Fruit fly (Drosophila melanogaster): Measurements from ENCODE around the gene Tollo.

Gene Tollo

dm6 chr3L:15235289-15236080, at the start of gene Tollo:
Gene Tollo (plus strand): TSS chr3L:15235619.
- TF ChIP-seq noc (tag; optimal IDR thresholded peaks at IDR 0.05) = no peak

- no peak for TF ChIP-seq noc (tag; optimal IDR thresholded peaks at IDR 0.05)
These were observed 47.6 kb upstream of the Tollo start for dm6 chr3L:15187782-15188181.

DNA sequence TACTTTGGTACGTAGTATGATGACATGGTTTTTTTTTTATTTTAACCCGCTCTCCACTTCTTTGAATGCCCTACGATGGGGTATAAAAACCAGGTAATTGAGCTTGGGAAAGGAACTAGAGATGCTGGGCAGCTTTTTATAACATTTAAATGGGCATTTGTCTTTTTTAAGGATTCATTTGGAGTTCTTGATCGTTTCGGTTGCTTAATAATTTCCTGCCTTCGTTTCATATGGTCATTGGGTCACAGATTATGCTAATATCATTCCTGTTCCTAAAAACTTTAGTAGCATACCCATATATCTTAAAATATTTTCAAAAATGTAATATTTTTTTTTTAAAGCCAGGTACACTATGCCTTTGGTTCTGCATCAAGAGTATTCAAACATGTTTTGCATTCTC, 46.7 kb upstream of the Tollo start:
- TF ChIP-seq noc (tag; optimal IDR thresholded peaks at IDR 0.05) = no peak

dm6 chr3L:15189707-15190106, 45.7 kb upstream of the Tollo start:
- no peak for TF ChIP-seq noc (tag; optimal IDR thresholded peaks at IDR 0.05)

DNA sequence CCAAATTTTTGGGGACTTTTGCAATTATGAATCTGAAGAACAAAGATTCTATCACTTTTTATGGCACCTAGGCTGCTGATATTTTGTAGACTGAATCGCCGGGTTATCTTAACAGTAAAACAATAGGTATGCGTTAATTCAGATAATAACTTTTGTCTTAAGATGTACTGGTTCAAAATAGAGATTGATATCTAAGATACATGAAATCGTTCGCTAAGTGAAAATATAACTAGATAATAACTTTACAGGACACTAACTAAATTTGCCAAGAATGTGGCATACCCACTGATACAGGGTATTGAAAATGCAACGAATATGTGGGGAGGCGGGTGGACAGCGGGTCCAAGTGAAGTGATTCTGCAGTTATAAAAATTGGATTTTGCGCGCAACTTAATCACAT, 43.2 kb upstream of the Tollo start:
- TF ChIP-seq noc (tag; optimal IDR thresholded peaks at IDR 0.05) = no peak

- TF ChIP-seq noc (tag; optimal IDR thresholded peaks at IDR 0.05) = no peak
These were observed 39.9 kb upstream of the Tollo start for dm6 chr3L:15195548-15195947.

dm6 chr3L:15196189-15196588, 39.2 kb upstream of the Tollo start:
- TF ChIP-seq noc (tag; optimal IDR thresholded peaks at IDR 0.05) = no peak

- TF ChIP-seq noc (tag; optimal IDR thresholded peaks at IDR 0.05) = no peak
These were observed 38.6 kb upstream of the Tollo start for dm6 chr3L:15196711-15197320.

DNA sequence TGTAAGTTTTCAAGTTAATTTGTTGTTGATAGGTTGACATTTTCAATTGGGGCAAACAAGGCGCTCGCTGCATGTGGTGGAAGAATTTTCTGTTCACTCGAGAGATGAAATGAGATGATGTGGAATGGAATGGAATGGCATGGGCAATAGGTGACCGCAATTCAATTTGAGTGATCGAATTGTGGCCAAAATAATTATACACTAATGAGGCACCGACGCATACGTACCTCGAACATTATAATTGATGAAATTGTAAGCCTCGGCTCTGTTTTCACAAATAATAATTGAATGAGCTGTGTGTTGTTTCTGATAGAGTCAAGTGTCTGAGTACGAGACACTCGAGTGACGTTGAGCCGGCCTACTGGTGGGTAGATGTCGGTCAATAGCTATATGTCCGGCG, 37.4 kb upstream of the Tollo start:
- no peak for TF ChIP-seq noc (tag; optimal IDR thresholded peaks at IDR 0.05)

DNA sequence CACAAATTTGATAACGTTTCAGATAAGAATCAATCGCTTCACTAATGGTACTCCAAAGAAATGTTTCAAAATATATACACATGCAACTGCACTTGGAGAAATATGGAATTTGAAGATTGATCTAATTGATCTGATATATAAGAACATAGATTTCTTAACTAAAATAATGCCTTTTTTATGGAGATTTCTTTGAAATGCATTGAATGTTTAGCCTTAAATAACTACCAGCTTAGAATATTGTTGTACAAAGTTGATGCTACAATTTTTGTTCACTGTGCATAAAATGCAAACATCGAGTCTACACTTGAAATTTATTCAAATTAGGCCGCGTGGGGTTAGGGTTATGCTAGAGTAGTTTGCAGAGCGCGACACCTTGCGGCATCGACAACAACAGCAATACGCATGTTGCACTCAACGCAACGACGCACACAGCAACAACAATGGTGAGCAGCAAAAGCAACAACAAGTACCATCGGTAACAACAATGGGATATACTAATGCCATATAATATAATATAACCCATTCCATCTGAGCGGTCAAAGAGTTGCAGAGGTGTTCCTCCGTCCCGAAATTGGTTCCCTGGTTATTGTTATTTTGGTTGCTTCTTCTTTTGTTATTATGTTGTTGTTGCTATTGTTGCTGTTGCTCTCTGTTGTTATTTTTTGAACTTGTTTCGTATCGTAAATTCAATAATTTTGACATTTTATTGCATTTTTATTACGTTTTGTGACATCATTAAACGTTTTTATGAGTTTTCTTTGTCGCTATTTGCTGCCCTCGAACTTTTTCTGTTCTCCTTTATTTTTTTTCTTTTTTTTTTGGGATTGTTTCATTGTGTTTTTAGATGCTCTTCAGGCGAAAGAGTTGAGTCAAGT, 36.0 kb upstream of the Tollo start:
- TF ChIP-seq noc (tag; optimal IDR thresholded peaks at IDR 0.05) = no peak

- no peak for TF ChIP-seq noc (tag; optimal IDR thresholded peaks at IDR 0.05)
These were observed 35.0 kb upstream of the Tollo start for dm6 chr3L:15200280-15200987.

DNA sequence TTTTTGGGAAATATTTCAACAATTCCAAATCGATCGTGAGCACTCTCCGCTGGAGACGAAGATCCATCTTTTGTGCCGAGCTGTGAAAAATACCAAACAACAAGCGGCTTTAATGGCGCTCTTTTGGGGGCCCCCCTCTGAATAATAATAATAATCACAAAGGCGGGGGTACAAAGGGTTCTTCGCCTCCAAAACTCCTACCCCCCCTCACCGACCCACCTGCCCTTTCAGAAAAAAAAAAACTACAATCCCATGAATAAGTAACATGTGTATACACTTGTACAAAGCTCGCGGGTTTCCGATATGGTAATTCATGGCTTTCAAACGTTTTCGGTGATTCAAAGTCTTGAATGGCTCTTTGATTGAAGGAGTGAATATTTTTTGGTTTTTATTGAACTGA, 34.1 kb upstream of the Tollo start:
- TF ChIP-seq noc (tag; optimal IDR thresholded peaks at IDR 0.05) = no peak

dm6 chr3L:15203097-15203496, 32.3 kb upstream of the Tollo start:
- TF ChIP-seq noc (tag; optimal IDR thresholded peaks at IDR 0.05) = no peak

- no peak for TF ChIP-seq noc (tag; optimal IDR thresholded peaks at IDR 0.05)
These were observed 31.8 kb upstream of the Tollo start for dm6 chr3L:15203585-15203984.

DNA sequence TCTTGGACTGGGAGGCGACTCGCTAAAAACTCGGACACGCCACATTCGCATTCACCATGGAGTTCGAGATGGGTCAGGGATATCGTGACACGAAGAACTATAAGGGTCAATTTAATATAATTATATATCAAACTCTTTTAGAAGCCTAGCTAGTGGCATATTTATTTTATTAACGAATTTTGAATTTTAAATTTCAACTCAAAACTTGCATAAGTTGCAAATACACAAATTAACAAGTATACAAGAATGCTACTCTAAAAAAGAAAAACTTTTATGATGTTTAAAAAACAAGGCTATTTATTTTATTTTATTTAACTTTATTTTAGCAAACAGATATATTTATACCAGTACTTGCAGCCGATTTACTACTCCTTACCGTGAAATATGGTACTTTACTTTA, 29.4 kb upstream of the Tollo start:
- no peak for TF ChIP-seq noc (tag; optimal IDR thresholded peaks at IDR 0.05)

DNA sequence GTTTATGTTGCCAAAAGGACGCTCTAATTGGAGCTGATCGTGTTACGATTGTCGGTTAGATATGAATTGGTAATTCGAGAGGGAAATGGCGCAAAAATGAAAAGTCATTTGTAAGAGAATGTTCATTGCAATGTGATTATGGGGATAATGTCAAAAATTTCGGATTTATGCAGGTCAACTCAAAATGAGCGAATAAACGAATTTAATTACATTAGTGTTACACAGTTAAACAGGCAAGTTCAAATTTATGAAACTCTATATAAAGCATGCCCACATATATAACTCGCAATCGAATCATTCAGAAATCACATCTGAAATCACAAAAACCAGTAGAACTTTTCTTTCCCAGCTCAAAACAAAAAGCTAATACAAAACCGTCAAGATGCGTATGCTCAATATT, 27.9 kb upstream of the Tollo start, which contains the start of gene Prx1:
Prx1 (plus strand) TSS at position 301 of the 400 bp plus-strand sequence.
- no peak for TF ChIP-seq noc (tag; optimal IDR thresholded peaks at IDR 0.05)

Data from whole organism, larva.